Worm (Caenorhabditis elegans) whole organism, L1 larva: ENCODE measurements around the gene C14A4.12.

ENCODE experiments used
- ceh-88 ChIP-seq: fragments of 200-800 bp; sonication (Bioruptor generic); IDR thresholded peaks from 2 replicates; pipeline ENCODE4 v1.3.6; 2022; ENCODE audit warnings: missing genetic modification characterization, missing compliant biosample characterization
- dpl-1 ChIP-seq, 3 experiments: fragments of 150-350 bp in 2 of 3; sonication (generic microtip) in 1 of 3; optimal IDR thresholded peaks; 2 replicates each; lab custom pipeline; 2014 to 2017; ENCODE audit warnings: missing biosample characterization in 3 of 3, missing genetic modification characterization in 3 of 3, missing genetic modification reagents in 3 of 3
- lin-13 ChIP-seq: fragments of 150-350 bp; optimal IDR thresholded peaks from 2 replicates; lab custom pipeline; 2014; ENCODE audit warnings: missing biosample characterization, missing genetic modification reagents, missing genetic modification characterization
- nhr-11 ChIP-seq: fragments of 150-350 bp; optimal IDR thresholded peaks from 2 replicates; lab custom pipeline; 2014; ENCODE audit warnings: missing biosample characterization, missing genetic modification characterization
- nhr-76 ChIP-seq: sonication (generic microtip); optimal IDR thresholded peaks from 2 replicates; lab custom pipeline; 2017; ENCODE audit warnings: missing biosample characterization, missing genetic modification characterization
- snpc-4 ChIP-seq: fragments of 150-350 bp; optimal IDR thresholded peaks from 2 replicates; lab custom pipeline; 2014; ENCODE audit warnings: missing biosample characterization, missing genetic modification characterization

DNA sequence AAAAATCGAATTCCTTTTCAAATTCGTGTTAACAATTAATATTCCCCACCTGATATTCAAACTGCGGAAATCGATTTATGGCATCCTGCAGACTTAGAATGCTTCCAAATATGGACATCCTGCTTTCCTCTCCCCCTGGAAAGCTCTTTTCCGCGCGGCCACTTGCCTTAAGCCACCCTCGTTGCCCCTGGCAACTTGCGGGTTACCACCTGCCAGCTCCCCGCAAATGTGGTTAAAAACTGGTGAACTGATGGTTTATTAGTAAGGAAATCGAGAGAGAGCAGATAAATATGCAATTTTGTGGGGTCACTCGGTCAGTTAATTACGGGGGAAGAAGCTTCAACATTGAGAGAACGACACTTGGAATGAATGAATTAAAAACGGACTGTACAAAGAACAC, 39.3 kb downstream of the C14A4.12 start, which contains the start of gene nphp-1:
- TF ChIP-seq dpl-1 (GFP tag; optimal IDR thresholded peaks at IDR 0.05; lab: Kevin White, UChicago) (no peak), lin-13 (GFP tag; lab: Kevin White, UChicago) (no peak), ceh-88 (no peak), nhr-11 (tag; lab: Kevin White, UChicago) (no peak), nhr-76 (tag; lab: Kevin White, UChicago) (no peak), snpc-4 (tag; lab: Kevin White, UChicago) (no peak)
